Fruit fly (Drosophila melanogaster) Kc167 (cell line): ENCODE measurements around the gene CG10283.

Experiments used
- Sin3A ChIP-seq: fragments of >200 bp; optimal IDR thresholded peaks from 2 replicates; lab custom pipeline; 2018; ENCODE audit warnings: missing external identifiers
- psq ChIP-seq: fragments of >200 bp; optimal IDR thresholded peaks from 2 replicates; lab custom pipeline; 2017; ENCODE audit warnings: missing external identifiers

DNA sequence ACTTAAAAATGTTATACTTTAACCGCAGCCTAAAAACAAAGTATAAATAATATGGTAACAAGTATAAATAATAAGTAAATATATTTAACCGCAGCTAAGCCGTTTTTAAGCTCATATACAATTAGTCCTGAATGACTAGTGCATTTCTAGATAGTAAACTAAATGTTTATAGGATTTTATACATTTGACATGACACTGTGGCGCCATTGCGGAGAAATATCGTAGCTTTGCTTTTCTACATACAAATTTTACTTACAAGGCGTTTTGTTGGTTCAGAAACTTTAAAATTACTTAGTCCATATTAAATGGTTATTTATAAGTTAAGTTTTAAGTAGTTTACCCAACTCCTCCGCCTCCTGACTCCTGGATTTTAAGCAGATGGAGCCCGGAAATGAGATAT is 43.1 kb downstream of the CG10283 start:
- TF ChIP-seq Sin3A: no peak
- no peak for TF ChIP-seq psq (lab: Kevin White, UChicago)
